Worm (Caenorhabditis elegans) whole organism, early embryonic: ENCODE results near the gene R05A10.4.

Experiments
- hnd-1 ChIP-seq: sonication (generic microtip); optimal IDR thresholded peaks from 2 replicates; lab custom pipeline; 2016; ENCODE audit warnings: missing genetic modification characterization, missing compliant biosample characterization
- tbx-11 ChIP-seq: fragments of 200-800 bp; sonication (Bioruptor generic); IDR thresholded peaks from 2 replicates; pipeline ENCODE4 v1.3.6; 2022; ENCODE audit warnings: missing genetic modification characterization, missing compliant biosample characterization

- TF ChIP-seq tbx-11 (GFP tag; lab: Robert Waterston, UW) (no peak), hnd-1 (tag; lab: Kevin White, UChicago) (no peak)
Measured at ce11 chrIV:14123956-14124355, 48.3 kb upstream of the R05A10.4 start, which contains the start of gene nkcc-1.
